Fruit fly (Drosophila melanogaster) whole organism, embryonic: ENCODE results near the gene Frq2.
A peak's percentile ranks its signal among the peaks of the same experiment; 100 is the strongest.

Experiments
- B-H2 ChIP-seq: fragments of 200-800 bp; sonication (Bioruptor generic); optimal IDR thresholded peaks from 2 replicates; lab custom pipeline; 2018; ENCODE audit warnings: missing biosample characterization, mild to moderate bottlenecking, missing genetic modification characterization
- CG10366 ChIP-seq: fragments of 200-800 bp; sonication (Bioruptor generic); IDR thresholded peaks from 2 replicates; pipeline ENCODE4 v1.3.6; 2022; ENCODE audit warnings: missing biosample characterization, missing genetic modification characterization
- CG14860 ChIP-seq: fragments of 200-800 bp; sonication (Bioruptor generic); IDR thresholded peaks from 3 replicates; pipeline ENCODE4 v1.3.6; 2022; ENCODE audit warnings: missing biosample characterization, missing genetic modification characterization; ENCODE audit not compliant: partially characterized antibody
- CG1602 ChIP-seq: fragments of 200-800 bp; sonication (Bioruptor generic); optimal IDR thresholded peaks from 3 replicates; lab custom pipeline; 2016; ENCODE audit warnings: missing biosample characterization, missing genetic modification characterization
- CG16813 ChIP-seq: fragments of 200-800 bp; sonication (Bioruptor generic); IDR thresholded peaks from 3 replicates; pipeline ENCODE4 v1.3.6; 2022; ENCODE audit warnings: missing biosample characterization, missing genetic modification characterization; ENCODE audit not compliant: partially characterized antibody
- CG17568 ChIP-seq: fragments of 200-800 bp; sonication (Bioruptor generic); optimal IDR thresholded peaks from 2 replicates; lab custom pipeline; 2018; ENCODE audit warnings: missing biosample characterization, mild to moderate bottlenecking, missing genetic modification characterization, moderate library complexity
- CG17612 ChIP-seq: fragments of 200-800 bp; sonication (Bioruptor generic); IDR thresholded peaks from 2 replicates; pipeline ENCODE4 v1.3.6; 2022; ENCODE audit warnings: missing biosample characterization, missing genetic modification characterization
- CG30020 ChIP-seq: fragments of 200-800 bp; optimal IDR thresholded peaks from 2 replicates; lab custom pipeline; 2019; ENCODE audit warnings: missing biosample characterization, mild to moderate bottlenecking, missing genetic modification characterization, moderate library complexity
- CG31441 ChIP-seq: fragments of 200-800 bp; sonication (Bioruptor generic); IDR thresholded peaks from 2 replicates; pipeline ENCODE4 v1.3.6; 2022; ENCODE audit warnings: missing biosample characterization, missing genetic modification characterization
- CG32767 ChIP-seq: fragments of 200-800 bp; sonication (Bioruptor generic); IDR thresholded peaks from 2 replicates; pipeline ENCODE4 v1.3.6; 2022; ENCODE audit warnings: missing biosample characterization, missing genetic modification characterization
- CG34224 ChIP-seq: fragments of 200-800 bp; sonication (Bioruptor generic); IDR thresholded peaks from 3 replicates; pipeline ENCODE4 v1.3.6; 2022; ENCODE audit warnings: missing biosample characterization, missing genetic modification characterization; ENCODE audit not compliant: partially characterized antibody
- CG42726 ChIP-seq: fragments of 200-800 bp; sonication (Bioruptor generic); IDR thresholded peaks from 2 replicates; pipeline ENCODE4 v1.3.6; 2022; ENCODE audit warnings: missing biosample characterization, missing genetic modification characterization; ENCODE audit not compliant: partially characterized antibody
- CG6791 ChIP-seq: fragments of 200-800 bp; sonication (Bioruptor generic); IDR thresholded peaks from 3 replicates; pipeline ENCODE4 v1.3.6; 2022; ENCODE audit warnings: missing biosample characterization, missing genetic modification characterization; ENCODE audit not compliant: partially characterized antibody
- CoRest ChIP-seq: fragments of 200-800 bp; sonication (Bioruptor generic); optimal IDR thresholded peaks from 3 replicates; lab custom pipeline; 2018; ENCODE audit warnings: missing biosample characterization, mild to moderate bottlenecking, missing genetic modification characterization, moderate library complexity
- CrebB ChIP-seq: fragments of 200-800 bp; sonication (Bioruptor generic); optimal IDR thresholded peaks from 3 replicates; lab custom pipeline; 2018; ENCODE audit warnings: missing biosample characterization, mild to moderate bottlenecking, missing genetic modification characterization
- Dbx ChIP-seq: fragments of 200-800 bp; sonication (Bioruptor generic); IDR thresholded peaks from 3 replicates; pipeline ENCODE4 v1.3.6; 2022; ENCODE audit warnings: missing biosample characterization, missing genetic modification characterization
- Dek ChIP-seq: fragments of 200-800 bp; sonication (Bioruptor generic); optimal IDR thresholded peaks from 3 replicates; lab custom pipeline; 2019; ENCODE audit warnings: missing biosample characterization, mild to moderate bottlenecking, missing genetic modification characterization, moderate library complexity
- Doc3 ChIP-seq: fragments of 200-800 bp; sonication (Bioruptor generic); IDR thresholded peaks from 3 replicates; pipeline ENCODE4 v1.3.6; 2022; ENCODE audit warnings: missing biosample characterization, missing genetic modification characterization; ENCODE audit not compliant: partially characterized antibody
- Dref ChIP-seq: fragments of 200-800 bp; sonication (Bioruptor generic); IDR thresholded peaks from 2 replicates; pipeline ENCODE4 v1.3.6; 2022; ENCODE audit warnings: missing biosample characterization, missing genetic modification characterization
- E2f2 ChIP-seq: fragments of 200-800 bp; sonication (Bioruptor generic); IDR thresholded peaks from 2 replicates; pipeline ENCODE4 v1.3.6; 2022; ENCODE audit warnings: missing biosample characterization, missing genetic modification characterization
- Med ChIP-seq: fragments of 200-800 bp; sonication (Bioruptor generic); peaks from one replicate; lab custom pipeline; 2016; ENCODE audit warnings: missing biosample characterization, missing genetic modification characterization, mild to moderate bottlenecking, inconsistent platforms, moderate library complexity
- Myb ChIP-seq: fragments of 200-800 bp; sonication (Bioruptor generic); optimal IDR thresholded peaks from 2 replicates; lab custom pipeline; 2016; ENCODE audit warnings: missing biosample characterization, missing genetic modification characterization
- Oli ChIP-seq: fragments of 200-800 bp; sonication (Bioruptor generic); optimal IDR thresholded peaks from 2 replicates; lab custom pipeline; 2018; ENCODE audit warnings: missing biosample characterization, mild to moderate bottlenecking, missing genetic modification characterization, moderate library complexity
- Opbp ChIP-seq: fragments of 200-800 bp; sonication (Bioruptor generic); IDR thresholded peaks from 3 replicates; pipeline ENCODE4 v1.3.6; 2022; ENCODE audit warnings: missing biosample characterization, missing genetic modification characterization; ENCODE audit not compliant: partially characterized antibody
- Sry-δ ChIP-seq: fragments of 200-800 bp; sonication (Bioruptor generic); optimal IDR thresholded peaks from 2 replicates; lab custom pipeline; 2016; ENCODE audit warnings: missing biosample characterization, missing genetic modification characterization
- TFAM ChIP-seq: fragments of 200-800 bp; sonication (Bioruptor generic); optimal IDR thresholded peaks from 2 replicates; lab custom pipeline; 2017; ENCODE audit warnings: missing biosample characterization, missing genetic modification characterization, inconsistent platforms
- amos ChIP-seq: fragments of 200-800 bp; sonication (Bioruptor generic); IDR thresholded peaks from 2 replicates; pipeline ENCODE4 v1.3.6; 2022; ENCODE audit warnings: missing biosample characterization, missing genetic modification characterization; ENCODE audit not compliant: partially characterized antibody
- aop ChIP-seq: fragments of 200-800 bp; sonication (Bioruptor generic); IDR thresholded peaks from 2 replicates; pipeline ENCODE4 v1.3.6; 2022; ENCODE audit warnings: missing biosample characterization, missing genetic modification characterization
- ato ChIP-seq: fragments of 200-800 bp; sonication (Bioruptor generic); IDR thresholded peaks from 2 replicates; pipeline ENCODE4 v1.3.6; 2022; ENCODE audit warnings: missing biosample characterization, missing genetic modification characterization; ENCODE audit not compliant: partially characterized antibody
- btn ChIP-seq: fragments of 200-800 bp; sonication (Bioruptor generic); optimal IDR thresholded peaks from 2 replicates; lab custom pipeline; 2016; ENCODE audit warnings: missing biosample characterization, missing genetic modification characterization
- ftz-f1 ChIP-seq: fragments of 200-800 bp; sonication (Bioruptor generic); optimal IDR thresholded peaks from 2 replicates; lab custom pipeline; 2016; ENCODE audit warnings: missing biosample characterization, missing genetic modification characterization
- hb ChIP-seq: fragments of 200-800 bp; sonication (Bioruptor generic); IDR thresholded peaks from 3 replicates; pipeline ENCODE4 v1.3.6; 2022; ENCODE audit warnings: missing biosample characterization, missing genetic modification characterization; ENCODE audit not compliant: partially characterized antibody
- hbn ChIP-seq: fragments of 200-800 bp; sonication (Bioruptor generic); IDR thresholded peaks from 2 replicates; pipeline ENCODE4 v1.3.6; 2022; ENCODE audit warnings: missing biosample characterization, missing genetic modification characterization; ENCODE audit not compliant: partially characterized antibody
- kay ChIP-seq: fragments of 200-800 bp; sonication (Bioruptor generic); optimal IDR thresholded peaks from 2 replicates; lab custom pipeline; 2016; ENCODE audit warnings: missing biosample characterization, missing genetic modification characterization
- lab ChIP-seq: fragments of 200-800 bp; sonication (Bioruptor generic); optimal IDR thresholded peaks from 3 replicates; lab custom pipeline; 2017; ENCODE audit warnings: missing biosample characterization, missing genetic modification characterization, mild to moderate bottlenecking, moderate library complexity, missing genetic modification reagents
- mld ChIP-seq: fragments of 200-800 bp; sonication (Bioruptor generic); IDR thresholded peaks from 3 replicates; pipeline ENCODE4 v1.3.6; 2022; ENCODE audit warnings: missing biosample characterization, missing genetic modification characterization; ENCODE audit not compliant: partially characterized antibody
- nerfin-2 ChIP-seq: fragments of 200-800 bp; sonication (Bioruptor generic); IDR thresholded peaks from 2 replicates; pipeline ENCODE4 v1.3.6; 2022; ENCODE audit warnings: missing biosample characterization, missing genetic modification characterization; ENCODE audit not compliant: partially characterized antibody
- pzg ChIP-seq: fragments of 200-800 bp; sonication (Bioruptor generic); optimal IDR thresholded peaks from 3 replicates; lab custom pipeline; 2018; ENCODE audit warnings: missing biosample characterization, mild to moderate bottlenecking, missing genetic modification characterization, moderate library complexity
- rib ChIP-seq: fragments of 200-800 bp; sonication (Bioruptor generic); IDR thresholded peaks from 2 replicates; pipeline ENCODE4 v1.3.6; 2022; ENCODE audit warnings: missing biosample characterization, missing genetic modification characterization
- tll ChIP-seq, 2 experiments: fragments of 200-800 bp in 1 of 2; fragments of >200 bp in 1 of 2; sonication (Bioruptor generic) in 1 of 2; optimal IDR thresholded peaks; 2 replicates each; lab custom pipeline; 2017 to 2019; ENCODE audit warnings: missing biosample characterization in 2 of 2, missing genetic modification characterization in 2 of 2, mild to moderate bottlenecking in 1 of 2, moderate library complexity in 1 of 2
- tna ChIP-seq: fragments of 200-800 bp; sonication (Bioruptor generic); IDR thresholded peaks from 2 replicates; pipeline ENCODE4 v1.3.6; 2022; ENCODE audit warnings: missing biosample characterization, missing genetic modification characterization; ENCODE audit not compliant: partially characterized antibody
- trem ChIP-seq: fragments of 200-800 bp; optimal IDR thresholded peaks from 3 replicates; lab custom pipeline; 2019; ENCODE audit warnings: missing biosample characterization, mild to moderate bottlenecking, missing genetic modification characterization, moderate library complexity
- unc-4 ChIP-seq: fragments of 200-800 bp; sonication (Bioruptor generic); IDR thresholded peaks from 2 replicates; pipeline ENCODE4 v1.3.6; 2022; ENCODE audit warnings: missing biosample characterization, missing genetic modification characterization; ENCODE audit not compliant: partially characterized antibody
- vnd ChIP-seq: fragments of 200-800 bp; sonication (Bioruptor generic); IDR thresholded peaks from 3 replicates; pipeline ENCODE4 v1.3.6; 2022; ENCODE audit warnings: missing biosample characterization, missing genetic modification characterization; ENCODE audit not compliant: partially characterized antibody
- zen2 ChIP-seq: fragments of 200-800 bp; sonication (Bioruptor generic); IDR thresholded peaks from 3 replicates; pipeline ENCODE4 v1.3.6; 2022; ENCODE audit warnings: missing biosample characterization, missing genetic modification characterization; ENCODE audit not compliant: partially characterized antibody

Frq2 gene

dm6 chrX:18136910-18137849, 40.2 kb upstream of the Frq2 start, which contains the start of gene ari-1 (continued):
- TF ChIP-seq CrebB (tag; lab: Kevin White, UChicago): no peak
- peak; percentile 47 for TF ChIP-seq tna (GFP tag; lab: Robert Waterston, UW)
- no peak for TF ChIP-seq lab (GFP tag; lab: Kevin White, UChicago)
- no peak for TF ChIP-seq Dek
- no peak for TF ChIP-seq Dbx (GFP tag; lab: Robert Waterston, UW)
- TF ChIP-seq B-H2 (GFP tag; lab: Kevin White, UChicago): no peak
- no peak for TF ChIP-seq btn (GFP tag; lab: Kevin White, UChicago)
- TF ChIP-seq CG31441 (GFP tag; lab: Robert Waterston, UW): no peak
- TF ChIP-seq CG17612 (GFP tag; lab: Robert Waterston, UW): no peak
- TF ChIP-seq aop (GFP tag; lab: Robert Waterston, UW): no peak
- TF ChIP-seq ato: no peak
- TF ChIP-seq zen2 (GFP tag; lab: Robert Waterston, UW): no peak; the same call in 2 of the 3 replicates
- TF ChIP-seq Oli (tag; lab: Kevin White, UChicago): no peak
- no peak for TF ChIP-seq TFAM
- TF ChIP-seq ftz-f1 (GFP tag; lab: Kevin White, UChicago): peak; percentile 21
- no peak for TF ChIP-seq rib (GFP tag; lab: Robert Waterston, UW)
- no peak for TF ChIP-seq CG17568 (GFP tag; lab: Kevin White, UChicago)
- no peak for TF ChIP-seq CG32767 (GFP tag; lab: Robert Waterston, UW)
- no peak for TF ChIP-seq tll (GFP tag; optimal IDR thresholded peaks at IDR 0.05; lab: Kevin White, UChicago)
- TF ChIP-seq CoRest: no peak

- TF ChIP-seq kay (GFP tag; lab: Kevin White, UChicago): no peak
- peak; percentile 82 for TF ChIP-seq Med (GFP tag; lab: Kevin White, UChicago)
- TF ChIP-seq tna (GFP tag; lab: Robert Waterston, UW): peak; percentile 79
- TF ChIP-seq Opbp (GFP tag; lab: Robert Waterston, UW): peak; percentile 82
- peak; percentile 87 for TF ChIP-seq amos (GFP tag; lab: Robert Waterston, UW)
- TF ChIP-seq hbn (GFP tag; lab: Robert Waterston, UW): peak; percentile 61
- peak; percentile 90 for TF ChIP-seq E2f2 (GFP tag; lab: Robert Waterston, UW)
- TF ChIP-seq unc-4 (GFP tag; lab: Robert Waterston, UW): peak; percentile 63
- TF ChIP-seq pzg (GFP tag; lab: Kevin White, UChicago): peak; percentile 58
- TF ChIP-seq trem (tag; lab: Kevin White, UChicago): peak; percentile 11
- TF ChIP-seq CG10366 (GFP tag; lab: Robert Waterston, UW): no peak
- peak; percentile 40 for TF ChIP-seq Sry-δ (GFP tag; lab: Kevin White, UChicago)
- TF ChIP-seq CG34224 (GFP tag; lab: Robert Waterston, UW): peak; percentile 78
- TF ChIP-seq hb (GFP tag; lab: Robert Waterston, UW): peak; percentile 71; the same call in 2 of the 3 replicates
- peak; percentile 73 for TF ChIP-seq zen2 (GFP tag; lab: Robert Waterston, UW)
- TF ChIP-seq vnd (GFP tag; lab: Robert Waterston, UW): peak; percentile 63
- TF ChIP-seq CG30020 (tag; lab: Kevin White, UChicago): peak; percentile 39
- peak; percentile 83 for TF ChIP-seq CG16813 (GFP tag; lab: Robert Waterston, UW)
- peak; percentile 53; the same call in 1 of the 3 replicates for TF ChIP-seq Doc3 (GFP tag; lab: Robert Waterston, UW)
- peak; percentile 71 for TF ChIP-seq nerfin-2 (GFP tag; lab: Robert Waterston, UW)
- peak; percentile 90 for TF ChIP-seq CG6791 (GFP tag; lab: Robert Waterston, UW)
- TF ChIP-seq Myb (GFP tag; lab: Kevin White, UChicago): peak; percentile 14
- peak; percentile 85 for TF ChIP-seq CG42726 (GFP tag; lab: Robert Waterston, UW)
- peak; percentile 91 for TF ChIP-seq Dref (GFP tag; lab: Robert Waterston, UW)
- TF ChIP-seq CG14860: peak; percentile 66
- peak; percentile 76 for TF ChIP-seq mld
- no peak for TF ChIP-seq CG1602
These were observed 39.1 kb upstream of the Frq2 start, which contains the start of gene CG43229 for dm6 chrX:18138297-18138696. CG43229 (plus strand) TSS chrX:18138542.
